Fruit fly (Drosophila melanogaster) whole organism, embryonic: ENCODE data around the gene CG7878.

ENCODE experiments used
- B-H1 ChIP-seq: fragments of 200-800 bp; sonication (Bioruptor generic); IDR thresholded peaks from 3 replicates; pipeline ENCODE4 v1.3.6; 2022; ENCODE audit warnings: missing biosample characterization, missing genetic modification characterization
- CG10147 ChIP-seq: fragments of 200-800 bp; sonication (Bioruptor generic); optimal IDR thresholded peaks from 2 replicates; lab custom pipeline; 2019; ENCODE audit warnings: missing biosample characterization, mild to moderate bottlenecking, missing genetic modification characterization, moderate library complexity
- CG10654 ChIP-seq: fragments of 200-800 bp; sonication (Bioruptor generic); optimal IDR thresholded peaks from 2 replicates; lab custom pipeline; 2016; ENCODE audit warnings: missing biosample characterization, missing genetic modification characterization
- CG12236 ChIP-seq: fragments of 200-800 bp; sonication (Bioruptor generic); optimal IDR thresholded peaks from 2 replicates; lab custom pipeline; 2016; ENCODE audit warnings: missing biosample characterization, missing genetic modification characterization
- CG1233 ChIP-seq: fragments of 200-800 bp; sonication (Bioruptor generic); optimal IDR thresholded peaks from 4 replicates; lab custom pipeline; 2018; ENCODE audit warnings: missing biosample characterization, mild to moderate bottlenecking, missing genetic modification characterization
- CG12391 ChIP-seq: fragments of 200-800 bp; sonication (Bioruptor generic); optimal IDR thresholded peaks from 3 replicates; lab custom pipeline; 2018; ENCODE audit warnings: missing biosample characterization, mild to moderate bottlenecking, missing genetic modification characterization, moderate library complexity
- CG14014 ChIP-seq: fragments of 200-800 bp; sonication (Bioruptor generic); IDR thresholded peaks from 2 replicates; pipeline ENCODE4 v1.3.6; 2022; ENCODE audit warnings: missing biosample characterization, missing genetic modification characterization
- CG17328 ChIP-seq: fragments of 200-800 bp; sonication (Bioruptor generic); IDR thresholded peaks from 2 replicates; pipeline ENCODE4 v1.3.6; 2022; ENCODE audit warnings: missing biosample characterization, missing genetic modification characterization
- CG2889 ChIP-seq: fragments of 200-800 bp; sonication (Bioruptor generic); IDR thresholded peaks from 3 replicates; pipeline ENCODE4 v1.3.6; 2022; ENCODE audit warnings: missing biosample characterization, missing genetic modification characterization
- CG31365 ChIP-seq: fragments of 200-800 bp; sonication (Bioruptor generic); optimal IDR thresholded peaks from 2 replicates; lab custom pipeline; 2018; ENCODE audit warnings: missing biosample characterization, mild to moderate bottlenecking, missing genetic modification characterization
- CG4820 ChIP-seq: fragments of 200-800 bp; sonication (Bioruptor generic); optimal IDR thresholded peaks from 3 replicates; lab custom pipeline; 2016; ENCODE audit warnings: missing biosample characterization, missing genetic modification characterization
- CG7357 ChIP-seq: fragments of 200-800 bp; sonication (Bioruptor generic); IDR thresholded peaks from 3 replicates; pipeline ENCODE4 v1.3.6; 2022; ENCODE audit warnings: missing biosample characterization, missing genetic modification characterization
- CG7556 ChIP-seq: fragments of 200-800 bp; sonication (Bioruptor generic); optimal IDR thresholded peaks from 2 replicates; lab custom pipeline; 2017; ENCODE audit warnings: missing biosample characterization, mild to moderate bottlenecking, missing genetic modification characterization
- CG7745 ChIP-seq: fragments of 200-800 bp; sonication (Bioruptor generic); optimal IDR thresholded peaks from 2 replicates; lab custom pipeline; 2018; ENCODE audit warnings: missing biosample characterization, mild to moderate bottlenecking, missing genetic modification characterization, moderate library complexity
- CG8765 ChIP-seq: fragments of 200-800 bp; sonication (Bioruptor generic); IDR thresholded peaks from 2 replicates; pipeline ENCODE4 v1.3.6; 2022; ENCODE audit warnings: missing biosample characterization, missing genetic modification characterization
- Dip3 ChIP-seq: fragments of 200-800 bp; sonication (Bioruptor generic); optimal IDR thresholded peaks from 3 replicates; lab custom pipeline; 2016; ENCODE audit warnings: missing biosample characterization, missing genetic modification characterization
- Dp ChIP-seq: fragments of 200-800 bp; sonication (Bioruptor generic); optimal IDR thresholded peaks from 2 replicates; lab custom pipeline; 2018; ENCODE audit warnings: missing biosample characterization, mild to moderate bottlenecking, missing genetic modification characterization, moderate library complexity
- H15 ChIP-seq: fragments of 200-800 bp; sonication (Bioruptor generic); IDR thresholded peaks from 3 replicates; pipeline ENCODE4 v1.3.6; 2022; ENCODE audit warnings: missing biosample characterization, missing genetic modification characterization
- Hand ChIP-seq: fragments of 200-800 bp; sonication (Bioruptor generic); optimal IDR thresholded peaks from 2 replicates; lab custom pipeline; 2017; ENCODE audit warnings: mild to moderate bottlenecking, missing biosample characterization, missing genetic modification reagents, missing genetic modification characterization
- HmgD ChIP-seq: fragments of 200-800 bp; sonication (Bioruptor generic); optimal IDR thresholded peaks from 3 replicates; lab custom pipeline; 2016; ENCODE audit warnings: missing biosample characterization, missing genetic modification characterization
- Hr78 ChIP-seq, 2 experiments: fragments of 200-800 bp in 1 of 2; fragments of >200 bp in 1 of 2; sonication (Bioruptor generic) in 1 of 2; optimal IDR thresholded peaks; 2 replicates each; lab custom pipeline; 2017 to 2019; ENCODE audit warnings: missing biosample characterization in 2 of 2, missing genetic modification characterization in 2 of 2, mild to moderate bottlenecking in 1 of 2, moderate library complexity in 1 of 2
- Lim3 ChIP-seq: fragments of 200-800 bp; sonication (Bioruptor generic); IDR thresholded peaks from 2 replicates; pipeline ENCODE4 v1.3.6; 2022; ENCODE audit warnings: missing biosample characterization, missing genetic modification characterization
- Lpt ChIP-seq: fragments of >200 bp; optimal IDR thresholded peaks from 2 replicates; lab custom pipeline; 2018; ENCODE audit warnings: missing biosample characterization, missing genetic modification characterization
- Nf-YB ChIP-seq: fragments of 200-800 bp; sonication (Bioruptor generic); optimal IDR thresholded peaks from 3 replicates; lab custom pipeline; 2019; ENCODE audit warnings: missing biosample characterization, mild to moderate bottlenecking, missing genetic modification characterization, moderate library complexity
- amos ChIP-seq: fragments of 200-800 bp; sonication (Bioruptor generic); IDR thresholded peaks from 2 replicates; pipeline ENCODE4 v1.3.6; 2022; ENCODE audit warnings: missing biosample characterization, missing genetic modification characterization; ENCODE audit not compliant: partially characterized antibody
- cad ChIP-seq: fragments of >200 bp; optimal IDR thresholded peaks from 2 replicates; lab custom pipeline; 2017; ENCODE audit warnings: missing biosample characterization, missing genetic modification characterization
- dmrt99B ChIP-seq: fragments of 200-800 bp; sonication (Bioruptor generic); optimal IDR thresholded peaks from 2 replicates; lab custom pipeline; 2018; ENCODE audit warnings: missing biosample characterization, mild to moderate bottlenecking, missing genetic modification characterization, moderate library complexity
- eyg ChIP-seq: fragments of 200-800 bp; sonication (Bioruptor generic); optimal IDR thresholded peaks from 3 replicates; lab custom pipeline; 2016; ENCODE audit warnings: missing biosample characterization, missing genetic modification characterization
- fd64A ChIP-seq: fragments of 200-800 bp; sonication (Bioruptor generic); optimal IDR thresholded peaks from 3 replicates; lab custom pipeline; 2018; ENCODE audit warnings: missing biosample characterization, mild to moderate bottlenecking, missing genetic modification characterization
- fu2 ChIP-seq: fragments of 200-800 bp; sonication (Bioruptor generic); optimal IDR thresholded peaks from 2 replicates; lab custom pipeline; 2016; ENCODE audit warnings: missing biosample characterization, missing genetic modification characterization
- grau ChIP-seq: fragments of 200-800 bp; optimal IDR thresholded peaks from 3 replicates; lab custom pipeline; 2019; ENCODE audit warnings: missing biosample characterization, mild to moderate bottlenecking, missing genetic modification characterization, moderate library complexity
- gt ChIP-seq: fragments of 200-800 bp; sonication (Bioruptor generic); IDR thresholded peaks from 2 replicates; pipeline ENCODE4 v1.3.6; 2022; ENCODE audit warnings: missing biosample characterization, missing genetic modification characterization
- hkb ChIP-seq, 2 experiments: fragments of 200-800 bp in 1 of 2; fragments of >200 bp in 1 of 2; sonication (Bioruptor generic) in 1 of 2; IDR thresholded peaks in 1 of 2; optimal IDR thresholded peaks in 1 of 2; 2 replicates each; pipeline versions ENCODE4 v1.3.6 to Lab custom; 2017 to 2022; ENCODE audit warnings: missing biosample characterization in 1 of 2, missing genetic modification characterization in 1 of 2
- ind ChIP-seq: fragments of 200-800 bp; sonication (Bioruptor generic); optimal IDR thresholded peaks from 3 replicates; lab custom pipeline; 2016; ENCODE audit warnings: missing biosample characterization, missing genetic modification characterization
- insv ChIP-seq, 2 experiments: fragments of 200-800 bp; sonication (Bioruptor generic); optimal IDR thresholded peaks; 3 replicates each; lab custom pipeline; 2016 to 2018; ENCODE audit warnings: missing biosample characterization in 2 of 2, missing genetic modification characterization in 2 of 2
- kah ChIP-seq: fragments of 200-800 bp; sonication (Bioruptor generic); optimal IDR thresholded peaks from 2 replicates; lab custom pipeline; 2018; ENCODE audit warnings: missing biosample characterization, mild to moderate bottlenecking, missing genetic modification characterization
- mirr ChIP-seq: fragments of 200-800 bp; sonication (Bioruptor generic); optimal IDR thresholded peaks from 3 replicates; lab custom pipeline; 2018; ENCODE audit warnings: missing biosample characterization, mild to moderate bottlenecking, missing genetic modification characterization
- pfk ChIP-seq: fragments of 200-800 bp; sonication (Bioruptor generic); optimal IDR thresholded peaks from 2 replicates; lab custom pipeline; 2018; ENCODE audit warnings: missing biosample characterization, mild to moderate bottlenecking, missing genetic modification characterization, moderate library complexity
- schlank ChIP-seq: fragments of 200-800 bp; sonication (Bioruptor generic); optimal IDR thresholded peaks from 2 replicates; lab custom pipeline; 2018; ENCODE audit warnings: missing biosample characterization, mild to moderate bottlenecking, missing genetic modification characterization
- sens-2 ChIP-seq: fragments of 200-800 bp; sonication (Bioruptor generic); IDR thresholded peaks from 2 replicates; pipeline ENCODE4 v1.3.6; 2022; ENCODE audit warnings: missing biosample characterization, missing genetic modification characterization
- shn ChIP-seq: fragments of 200-800 bp; sonication (Bioruptor generic); optimal IDR thresholded peaks from 3 replicates; lab custom pipeline; 2016; ENCODE audit warnings: missing biosample characterization, missing genetic modification characterization
- so ChIP-seq: fragments of 200-800 bp; sonication (Bioruptor generic); IDR thresholded peaks from 3 replicates; pipeline ENCODE4 v1.3.6; 2022; ENCODE audit warnings: missing biosample characterization, missing genetic modification characterization
- sob ChIP-seq: fragments of 200-800 bp; sonication (Bioruptor generic); IDR thresholded peaks from 2 replicates; pipeline ENCODE4 v1.3.6; 2022; ENCODE audit warnings: missing biosample characterization, missing genetic modification characterization
- stc ChIP-seq: fragments of 200-800 bp; sonication (Bioruptor generic); IDR thresholded peaks from 2 replicates; pipeline ENCODE4 v1.3.6; 2022; ENCODE audit warnings: missing biosample characterization, missing genetic modification characterization
- sug ChIP-seq: fragments of 200-800 bp; optimal IDR thresholded peaks from 2 replicates; lab custom pipeline; 2019; ENCODE audit warnings: missing biosample characterization, mild to moderate bottlenecking, missing genetic modification characterization, moderate library complexity
- wek ChIP-seq: fragments of 200-800 bp; sonication (Bioruptor generic); optimal IDR thresholded peaks from 3 replicates; lab custom pipeline; 2018; ENCODE audit warnings: missing biosample characterization, mild to moderate bottlenecking, missing genetic modification characterization, moderate library complexity
- wor ChIP-seq: fragments of 200-800 bp; sonication (Bioruptor generic); IDR thresholded peaks from 2 replicates; pipeline ENCODE4 v1.3.6; 2022; ENCODE audit warnings: missing biosample characterization, missing genetic modification characterization
- zen2 ChIP-seq: fragments of 200-800 bp; sonication (Bioruptor generic); IDR thresholded peaks from 3 replicates; pipeline ENCODE4 v1.3.6; 2022; ENCODE audit warnings: missing biosample characterization, missing genetic modification characterization; ENCODE audit not compliant: partially characterized antibody

CG7878 gene

DNA sequence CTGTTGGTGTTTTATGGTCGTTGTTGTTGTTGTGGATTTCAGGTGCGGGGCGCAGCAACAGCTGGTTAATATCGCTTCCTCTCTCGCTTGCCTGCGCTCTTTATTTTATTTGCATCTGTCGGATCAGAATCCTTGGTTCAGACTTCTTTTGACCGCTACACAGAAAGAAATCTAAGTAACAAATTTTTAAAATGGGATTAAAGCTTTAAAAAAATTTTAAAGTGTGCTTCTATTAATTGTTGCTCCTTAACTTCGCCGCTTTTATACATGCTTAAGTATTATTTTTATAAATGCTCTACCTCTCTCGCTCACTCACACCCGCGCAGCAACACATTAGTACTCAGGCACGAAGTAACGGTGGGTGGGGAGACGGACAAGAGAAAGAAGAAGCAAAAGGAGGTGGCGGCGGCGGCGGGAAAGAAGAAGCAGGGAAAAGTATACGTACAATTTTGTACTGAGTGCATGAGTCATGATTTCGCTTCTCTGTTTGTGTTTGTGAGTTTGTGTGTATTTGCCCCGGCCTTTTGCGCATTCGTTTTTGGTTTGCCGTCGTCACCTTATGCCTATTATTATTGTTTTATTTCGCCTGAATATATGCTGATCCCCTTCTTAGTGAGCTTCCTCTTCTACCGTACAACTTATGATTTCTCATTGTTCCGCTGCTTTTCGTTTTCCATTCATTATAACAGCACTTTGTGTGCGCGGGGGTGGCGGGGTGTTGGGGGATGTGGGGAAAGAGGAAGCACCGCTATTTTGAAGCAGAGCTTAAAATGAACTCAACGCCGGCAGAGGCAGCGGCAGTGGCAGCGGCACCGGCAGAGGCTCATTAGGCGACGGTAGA, 8.5 kb upstream of the CG7878 start (continued):
- peak; percentile 37 for TF ChIP-seq HmgD (GFP tag; lab: Kevin White, UChicago)
- peak; percentile 71 for TF ChIP-seq CG10147 (GFP tag; lab: Kevin White, UChicago)
- TF ChIP-seq CG31365: peak; percentile 21
- TF ChIP-seq sob: peak; percentile 44; the same call in 1 of the 2 replicates
- TF ChIP-seq ind (GFP tag; lab: Kevin White, UChicago): peak; percentile 76
- peak; percentile 18 for TF ChIP-seq wek (GFP tag; lab: Kevin White, UChicago)
- TF ChIP-seq Dp (GFP tag; lab: Kevin White, UChicago): no peak
- no peak for TF ChIP-seq insv (GFP tag; optimal IDR thresholded peaks at IDR 0.05; lab: Kevin White, UChicago)
- TF ChIP-seq hkb (optimal IDR thresholded peaks at IDR 0.05; lab: Kevin White, UChicago): no peak
- peak; percentile 85 for TF ChIP-seq hkb (GFP tag; IDR thresholded peaks at IDR 0.05; lab: Robert Waterston, UW)
- 0 out of 3 replicates have a peak, but pooled peaks have one; percentile 24 for TF ChIP-seq CG2889 (GFP tag; lab: Robert Waterston, UW)
- peak; percentile 90 for TF ChIP-seq CG12391
- TF ChIP-seq Hand: peak; percentile 85
- peak; percentile 70 for TF ChIP-seq Dip3 (GFP tag; lab: Kevin White, UChicago)
- TF ChIP-seq cad: no peak
- TF ChIP-seq schlank (tag; lab: Kevin White, UChicago): peak; percentile 32
- peak; percentile 85 for TF ChIP-seq stc (GFP tag; lab: Robert Waterston, UW)
- TF ChIP-seq shn (GFP tag; lab: Kevin White, UChicago): peak; percentile 77
- no peak for TF ChIP-seq CG7745 (tag; lab: Kevin White, UChicago)
- peak; percentile 73 for TF ChIP-seq CG12236
- no peak for TF ChIP-seq amos (GFP tag; lab: Robert Waterston, UW)
- peak; percentile 69 for TF ChIP-seq CG10654 (GFP tag; lab: Kevin White, UChicago)
- peak; percentile 86 for TF ChIP-seq dmrt99B (tag; lab: Kevin White, UChicago)
- TF ChIP-seq kah (GFP tag; lab: Kevin White, UChicago): peak; percentile 16
- TF ChIP-seq Lim3 (GFP tag; lab: Robert Waterston, UW): no peak
- peak; percentile 46; the same call in 1 of the 2 replicates for TF ChIP-seq sens-2 (GFP tag; lab: Robert Waterston, UW)
- TF ChIP-seq fu2 (GFP tag; lab: Kevin White, UChicago): peak; percentile 67
- peak; percentile 68; the same call in 2 of the 3 replicates for TF ChIP-seq CG7357 (GFP tag; lab: Robert Waterston, UW)
- TF ChIP-seq CG17328 (GFP tag; lab: Robert Waterston, UW): peak; percentile 85
- peak; percentile 56; the same call in 1 of the 2 replicates for TF ChIP-seq gt (GFP tag; lab: Robert Waterston, UW)
- TF ChIP-seq wor (GFP tag; lab: Robert Waterston, UW): no peak
- peak; percentile 82 for TF ChIP-seq grau (tag; lab: Kevin White, UChicago)
- peak; percentile 62 for TF ChIP-seq B-H1 (GFP tag; lab: Robert Waterston, UW)
- TF ChIP-seq CG8765 (GFP tag; lab: Robert Waterston, UW): peak; percentile 69
- no peak for TF ChIP-seq pfk (GFP tag; lab: Kevin White, UChicago)
- TF ChIP-seq eyg (GFP tag; lab: Kevin White, UChicago): peak; percentile 73
- peak; percentile 85 for TF ChIP-seq CG14014
- peak; percentile 73 for TF ChIP-seq CG4820 (GFP tag; lab: Kevin White, UChicago)
- no peak for TF ChIP-seq mirr (GFP tag; lab: Kevin White, UChicago)
- peak; percentile 64 for TF ChIP-seq fd64A
- TF ChIP-seq H15 (GFP tag; lab: Robert Waterston, UW): peak; percentile 71
- TF ChIP-seq Lpt (GFP tag; lab: Kevin White, UChicago): no peak
- TF ChIP-seq Hr78 (GFP tag; optimal IDR thresholded peaks at IDR 0.05; lab: Kevin White, UChicago): peak in 1 of 2 experiments; percentile 39
- TF ChIP-seq Nf-YB: peak; percentile 42
- peak; percentile 88 for TF ChIP-seq CG7556 (GFP tag; lab: Kevin White, UChicago)
- TF ChIP-seq CG1233 (GFP tag; lab: Kevin White, UChicago): peak; percentile 86
- TF ChIP-seq so (GFP tag; lab: Robert Waterston, UW): peak; percentile 78; the same call in 2 of the 3 replicates
- TF ChIP-seq zen2: no peak
- TF ChIP-seq sug: peak; percentile 53
